Fruit fly (Drosophila melanogaster): ENCODE data around the gene dnc.

dm6 chrX:3357724-3358179 is 181.5 kb downstream of the dnc start:
- TF ChIP-seq CTCF (optimal IDR thresholded peaks at IDR 0.05) (no peak), CG8478 (optimal IDR thresholded peaks at IDR 0.05) (no peak)

Data from S2 (cell line).